Worm (Caenorhabditis elegans) whole organism, young adult: ENCODE results near the gene C49C8.8.

Experiments used
- ama-1 ChIP-seq, 3 experiments: fragments of 150-350 bp in 1 of 3; sonication (generic microtip) in 2 of 3; optimal IDR thresholded peaks; 2 replicates each; lab custom pipeline; 2014 to 2018; ENCODE audit warnings: missing biosample characterization in 2 of 3, missing genetic modification characterization in 2 of 3, missing genetic modification reagents in 2 of 3
- aptf-2 ChIP-seq: fragments of 200-800 bp; sonication (Bioruptor generic); conservative IDR thresholded peaks from 2 replicates; pipeline ENCODE4 v1.3.6; 2022; ENCODE audit warnings: missing genetic modification reagents, missing genetic modification characterization, missing compliant biosample characterization
- mel-28 ChIP-seq: sonication (generic microtip); optimal IDR thresholded peaks from 2 replicates; lab custom pipeline; 2016; ENCODE audit warnings: borderline replicate concordance, mild to moderate bottlenecking, missing genetic modification characterization, missing compliant biosample characterization
- nfya-1 ChIP-seq: sonication (generic microtip); optimal IDR thresholded peaks from 2 replicates; lab custom pipeline; 2017; ENCODE audit warnings: antibody characterized with exemption, missing compliant biosample characterization, missing genetic modification characterization, borderline replicate concordance; ENCODE audit not compliant: insufficient read depth
- nfya-2 ChIP-seq: fragments of 200-800 bp; sonication (Bioruptor generic); IDR thresholded peaks from 2 replicates; pipeline ENCODE4 v1.3.6; 2022; ENCODE audit warnings: missing genetic modification reagents, missing genetic modification characterization, missing compliant biosample characterization

ce11 chrIV:8625730-8626129 is 26.2 kb upstream of the C49C8.8 start:
- no peak for TF ChIP-seq ama-1 (optimal IDR thresholded peaks at IDR 0.05; lab: Kevin White, UChicago)
- no peak for TF ChIP-seq ama-1 (GFP tag; optimal IDR thresholded peaks at IDR 0.05; lab: Kevin White, UChicago)
- TF ChIP-seq aptf-2 (GFP tag; lab: Robert Waterston, UW) = no peak
- TF ChIP-seq mel-28 (tag; lab: Kevin White, UChicago) = no peak
- TF ChIP-seq nfya-1 (tag; lab: Kevin White, UChicago) = no peak
- no peak for TF ChIP-seq nfya-2 (GFP tag; lab: Robert Waterston, UW)
